Worm (Caenorhabditis elegans): Measurements from ENCODE around the gene Y37E11B.7.

Y37E11B.7 gene

DNA sequence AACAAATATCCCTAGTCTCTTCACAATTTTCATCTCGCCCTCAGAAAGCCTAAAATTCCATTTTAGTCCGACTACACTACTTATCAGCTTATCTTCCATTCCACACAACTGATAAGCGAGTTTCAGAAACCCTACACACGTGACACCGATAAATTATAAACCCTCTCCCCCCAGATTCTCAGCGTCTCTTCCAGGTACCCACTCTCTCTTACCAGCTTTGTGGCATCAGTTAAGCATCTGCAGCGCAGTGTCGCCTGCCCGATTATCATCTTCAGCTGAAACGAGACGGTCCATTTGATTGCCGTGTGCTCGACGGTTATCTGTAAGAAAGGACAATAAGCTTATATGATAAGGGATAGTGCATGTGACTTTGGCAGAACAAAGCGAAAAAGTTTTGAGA, 11.9 kb upstream of the Y37E11B.7 start (continued):
- TF ChIP-seq hlh-26 (GFP tag; conservative IDR thresholded peaks at IDR 0.05) = no peak
- TF ChIP-seq lin-40 (tag; optimal IDR thresholded peaks at IDR 0.05) = peak; percentile 23
- TF ChIP-seq pha-4 (tag; optimal IDR thresholded peaks at IDR 0.05) = peak; percentile 52
- peak; percentile 38; the same call in 1 of the 2 replicates for TF ChIP-seq let-526 (GFP tag; IDR thresholded peaks at IDR 0.05)
- no peak for TF ChIP-seq tbx-9 (tag; optimal IDR thresholded peaks at IDR 0.05; ENCODE audit: borderline replicate concordance)
- TF ChIP-seq hmg-1.2 (GFP tag; IDR thresholded peaks at IDR 0.05) = peak; percentile 40; the same call in 1 of the 2 replicates
- TF ChIP-seq Y67H2A.10 (GFP tag; conservative IDR thresholded peaks at IDR 0.05) = no peak
- no peak for TF ChIP-seq B0261.1 (tag; optimal IDR thresholded peaks at IDR 0.05)
- TF ChIP-seq nhr-90 (tag; optimal IDR thresholded peaks at IDR 0.05) = peak; percentile 76
- peak; percentile 75 for TF ChIP-seq dox-1 (GFP tag; IDR thresholded peaks at IDR 0.05)
- TF ChIP-seq attf-6 (GFP tag; IDR thresholded peaks at IDR 0.05) = no peak
- TF ChIP-seq ztf-18 (tag; optimal IDR thresholded peaks at IDR 0.05) = no peak
- TF ChIP-seq F55B11.4 (tag; optimal IDR thresholded peaks at IDR 0.05; ENCODE audit: borderline replicate concordance, insufficient read depth) = no peak
- TF ChIP-seq ztf-28 (GFP tag; IDR thresholded peaks at IDR 0.05) = no peak
- no peak for TF ChIP-seq K12H6.12 (tag; optimal IDR thresholded peaks at IDR 0.05)
- peak; percentile 47 for TF ChIP-seq F22D6.2 (tag; optimal IDR thresholded peaks at IDR 0.05)
- peak; percentile 59 for TF ChIP-seq chd-7 (tag; optimal IDR thresholded peaks at IDR 0.05)
- peak; percentile 32 for TF ChIP-seq lin-54 (GFP tag; optimal IDR thresholded peaks at IDR 0.05)
- TF ChIP-seq K11D2.4 (GFP tag; IDR thresholded peaks at IDR 0.05) = 0 out of 2 replicates have a peak, but pooled peaks have one; percentile 53
- TF ChIP-seq B0336.3 (GFP tag; IDR thresholded peaks at IDR 0.05) = peak; percentile 76
- no peak for TF ChIP-seq rec-8 (tag; optimal IDR thresholded peaks at IDR 0.05)
- TF ChIP-seq nhr-80 (tag; optimal IDR thresholded peaks at IDR 0.05) = peak; percentile 95
- TF ChIP-seq tbp1 (GFP tag; optimal IDR thresholded peaks at IDR 0.05) = peak; percentile 50
- TF ChIP-seq egrh-3 (GFP tag; IDR thresholded peaks at IDR 0.05) = 0 out of 2 replicates have a peak, but pooled peaks have one; percentile 33
- no peak for TF ChIP-seq cebp-1 (GFP tag; IDR thresholded peaks at IDR 0.05)
- TF ChIP-seq cebp-1 (tag; optimal IDR thresholded peaks at IDR 0.05) = peak; percentile 61
- TF ChIP-seq egl-44 (GFP tag; IDR thresholded peaks at IDR 0.05) = peak; percentile 55; the same call in 1 of the 2 replicates
- no peak for TF ChIP-seq attf-3 (GFP tag; conservative IDR thresholded peaks at IDR 0.05)
- TF ChIP-seq sptf-2 (GFP tag; optimal IDR thresholded peaks at IDR 0.05) = peak; percentile 44
- TF ChIP-seq atf-7 (tag; optimal IDR thresholded peaks at IDR 0.05) = peak; percentile 53
- TF ChIP-seq nfyb-1 (GFP tag; IDR thresholded peaks at IDR 0.05) = peak; percentile 74
- no peak for TF ChIP-seq bed-1 (GFP tag; IDR thresholded peaks at IDR 0.05)
- TF ChIP-seq aptf-3 (GFP tag; IDR thresholded peaks at IDR 0.05) = no peak
- 0 out of 2 replicates have a peak, but pooled peaks have one; percentile 12 for TF ChIP-seq C06A6.2 (GFP tag; conservative IDR thresholded peaks at IDR 0.05)

- TF ChIP-seq him-1 (tag; optimal IDR thresholded peaks at IDR 0.05) (no peak), madf-6 (GFP tag; IDR thresholded peaks at IDR 0.05) (no peak), bed-1 (GFP tag; IDR thresholded peaks at IDR 0.05) (no peak), zim-3 (tag; optimal IDR thresholded peaks at IDR 0.05) (no peak), attf-5 (GFP tag; optimal IDR thresholded peaks at IDR 0.05) (no peak), F10E7.11 (tag; optimal IDR thresholded peaks at IDR 0.05) (no peak), F57A8.1 (GFP tag; optimal IDR thresholded peaks at IDR 0.05) (no peak), tbp1 (GFP tag; optimal IDR thresholded peaks at IDR 0.05) (no peak), sdz-38 (tag; optimal IDR thresholded peaks at IDR 0.05) (no peak), attf-3 (GFP tag; conservative IDR thresholded peaks at IDR 0.05) (no peak), efl-1 (GFP tag; optimal IDR thresholded peaks at IDR 0.05) (no peak), cebp-1 (GFP tag; IDR thresholded peaks at IDR 0.05) (no peak), cebp-1 (tag; optimal IDR thresholded peaks at IDR 0.05) (no peak), sptf-2 (GFP tag; optimal IDR thresholded peaks at IDR 0.05) (no peak), nfyb-1 (GFP tag; IDR thresholded peaks at IDR 0.05) (no peak), rpc-1 (optimal IDR thresholded peaks at IDR 0.05) (no peak), rpc-1 (tag; optimal IDR thresholded peaks at IDR 0.05) (no peak)
These were observed 11.0 kb upstream of the Y37E11B.7 start for ce11 chrIV:3610987-3611386.
